Fruit fly (Drosophila melanogaster) whole organism, embryonic: ENCODE measurements around the gene Trax.

Experiments used
- Aef1 ChIP-seq: fragments of 200-800 bp; sonication (Bioruptor generic); IDR thresholded peaks from 3 replicates; pipeline ENCODE4 v1.3.6; 2022; ENCODE audit warnings: missing biosample characterization, missing genetic modification characterization
- CG10274 ChIP-seq: fragments of 200-800 bp; sonication (Bioruptor generic); optimal IDR thresholded peaks from 3 replicates; lab custom pipeline; 2017; ENCODE audit warnings: missing biosample characterization, mild to moderate bottlenecking, missing genetic modification characterization
- CG12299 ChIP-seq: fragments of 200-800 bp; sonication (Bioruptor generic); optimal IDR thresholded peaks from 2 replicates; lab custom pipeline; 2018; ENCODE audit warnings: missing biosample characterization, mild to moderate bottlenecking, missing genetic modification characterization
- CG12744 ChIP-seq: fragments of 200-800 bp; sonication (Bioruptor generic); optimal IDR thresholded peaks from 2 replicates; lab custom pipeline; 2016; ENCODE audit warnings: missing biosample characterization, missing genetic modification characterization
- CG14050 ChIP-seq: fragments of 200-800 bp; sonication (Bioruptor generic); IDR thresholded peaks from 3 replicates; pipeline ENCODE4 v1.3.6; 2022; ENCODE audit warnings: missing biosample characterization, missing genetic modification characterization
- CG14965 ChIP-seq: fragments of 200-800 bp; sonication (Bioruptor generic); optimal IDR thresholded peaks from 2 replicates; lab custom pipeline; 2016; ENCODE audit warnings: missing biosample characterization, missing genetic modification characterization, borderline replicate concordance
- CG17385 ChIP-seq: fragments of 200-800 bp; sonication (Bioruptor generic); optimal IDR thresholded peaks from 3 replicates; lab custom pipeline; 2018; ENCODE audit warnings: missing biosample characterization, mild to moderate bottlenecking, missing genetic modification characterization
- CG17612 ChIP-seq: fragments of 200-800 bp; sonication (Bioruptor generic); IDR thresholded peaks from 2 replicates; pipeline ENCODE4 v1.3.6; 2022; ENCODE audit warnings: missing biosample characterization, missing genetic modification characterization
- CG17802 ChIP-seq: fragments of 200-800 bp; sonication (Bioruptor generic); optimal IDR thresholded peaks from 2 replicates; lab custom pipeline; 2018; ENCODE audit warnings: missing biosample characterization, mild to moderate bottlenecking, missing genetic modification characterization, moderate library complexity
- CG18476 ChIP-seq: fragments of 200-800 bp; sonication (Bioruptor generic); optimal IDR thresholded peaks from 2 replicates; lab custom pipeline; 2016; ENCODE audit warnings: missing biosample characterization, mild to moderate bottlenecking, missing genetic modification characterization
- CG18599 ChIP-seq: fragments of 200-800 bp; sonication (Bioruptor generic); optimal IDR thresholded peaks from 3 replicates; lab custom pipeline; 2017; ENCODE audit warnings: missing biosample characterization, missing genetic modification characterization, mild to moderate bottlenecking, moderate library complexity, missing genetic modification reagents
- CG2712 ChIP-seq: fragments of 200-800 bp; optimal IDR thresholded peaks from 3 replicates; lab custom pipeline; 2019; ENCODE audit warnings: missing biosample characterization, mild to moderate bottlenecking, missing genetic modification characterization, moderate library complexity
- CG3163 ChIP-seq: fragments of 200-800 bp; sonication (Bioruptor generic); optimal IDR thresholded peaks from 3 replicates; lab custom pipeline; 2016; ENCODE audit warnings: missing biosample characterization, missing genetic modification characterization
- CG32532 ChIP-seq: fragments of 200-800 bp; sonication (Bioruptor generic); IDR thresholded peaks from 2 replicates; pipeline ENCODE4 v1.3.6; 2022; ENCODE audit warnings: missing biosample characterization, missing genetic modification characterization
- CG6854 ChIP-seq: fragments of 200-800 bp; sonication (Bioruptor generic); optimal IDR thresholded peaks from 3 replicates; lab custom pipeline; 2017; ENCODE audit warnings: missing biosample characterization, mild to moderate bottlenecking, missing genetic modification characterization
- CG9817 ChIP-seq: fragments of 200-800 bp; sonication (Bioruptor generic); optimal IDR thresholded peaks from 2 replicates; lab custom pipeline; 2018; ENCODE audit warnings: missing biosample characterization, mild to moderate bottlenecking, missing genetic modification characterization, moderate library complexity
- CG9876 ChIP-seq: fragments of 200-800 bp; sonication (Bioruptor generic); optimal IDR thresholded peaks from 2 replicates; lab custom pipeline; 2016; ENCODE audit warnings: missing biosample characterization, missing genetic modification characterization
- Camta ChIP-seq: fragments of 200-800 bp; sonication (Bioruptor generic); optimal IDR thresholded peaks from 2 replicates; lab custom pipeline; 2016; ENCODE audit warnings: missing biosample characterization, missing genetic modification characterization
- Dip2 ChIP-seq: fragments of 200-800 bp; sonication (Bioruptor generic); IDR thresholded peaks from 2 replicates; pipeline ENCODE4 v1.3.6; 2022; ENCODE audit warnings: missing biosample characterization, missing genetic modification characterization
- Elba2 ChIP-seq: fragments of 200-800 bp; sonication (Bioruptor generic); optimal IDR thresholded peaks from 3 replicates; lab custom pipeline; 2016; ENCODE audit warnings: missing biosample characterization, missing genetic modification characterization
- Fer2 ChIP-seq: fragments of 200-800 bp; sonication (Bioruptor generic); optimal IDR thresholded peaks from 2 replicates; lab custom pipeline; 2018; ENCODE audit warnings: missing biosample characterization, mild to moderate bottlenecking, missing genetic modification characterization, moderate library complexity
- Gsc ChIP-seq: fragments of 200-800 bp; sonication (Bioruptor generic); IDR thresholded peaks from 2 replicates; pipeline ENCODE4 v1.3.6; 2022; ENCODE audit warnings: missing biosample characterization, missing genetic modification characterization
- Hey ChIP-seq: fragments of 200-800 bp; sonication (Bioruptor generic); optimal IDR thresholded peaks from 3 replicates; lab custom pipeline; 2018; ENCODE audit warnings: missing biosample characterization, mild to moderate bottlenecking, missing genetic modification characterization
- Lim3 ChIP-seq: fragments of 200-800 bp; sonication (Bioruptor generic); IDR thresholded peaks from 2 replicates; pipeline ENCODE4 v1.3.6; 2022; ENCODE audit warnings: missing biosample characterization, missing genetic modification characterization
- NC2α ChIP-seq: fragments of 200-800 bp; sonication (Bioruptor generic); optimal IDR thresholded peaks from 2 replicates; lab custom pipeline; 2016; ENCODE audit warnings: missing biosample characterization, missing genetic modification characterization
- NC2β ChIP-seq: fragments of 200-800 bp; sonication (Bioruptor generic); optimal IDR thresholded peaks from 2 replicates; lab custom pipeline; 2016; ENCODE audit warnings: missing biosample characterization, missing genetic modification characterization
- NK7.1 ChIP-seq: fragments of 200-800 bp; sonication (Bioruptor generic); optimal IDR thresholded peaks from 3 replicates; lab custom pipeline; 2016; ENCODE audit warnings: missing biosample characterization, missing genetic modification characterization
- Nf-YA ChIP-seq: fragments of 200-800 bp; sonication (Bioruptor generic); IDR thresholded peaks from 2 replicates; pipeline ENCODE4 v1.3.6; 2022; ENCODE audit warnings: missing biosample characterization, missing genetic modification characterization
- Trl ChIP-seq, 3 experiments: fragments of >200 bp in 2 of 3; fragments of 200-800 bp in 1 of 3; sonication (Bioruptor generic) in 1 of 3; optimal IDR thresholded peaks; 2 replicates in 1 of 3; 3 replicates in 2 of 3; lab custom pipeline; 2016 to 2017; ENCODE audit warnings: missing biosample characterization in 1 of 3, missing genetic modification characterization in 1 of 3
- Vsx1 ChIP-seq: fragments of 200-800 bp; sonication (Bioruptor generic); optimal IDR thresholded peaks from 2 replicates; lab custom pipeline; 2017; ENCODE audit warnings: missing biosample characterization, mild to moderate bottlenecking, missing genetic modification characterization, missing genetic modification reagents
- ac ChIP-seq: fragments of 200-800 bp; sonication (Bioruptor generic); optimal IDR thresholded peaks from 3 replicates; lab custom pipeline; 2017; ENCODE audit warnings: missing biosample characterization, mild to moderate bottlenecking, missing genetic modification characterization
- bab2 ChIP-seq: fragments of 200-800 bp; sonication (Bioruptor generic); optimal IDR thresholded peaks from 2 replicates; lab custom pipeline; 2016; ENCODE audit warnings: missing biosample characterization, missing genetic modification characterization
- cg ChIP-seq: fragments of 200-800 bp; sonication (Bioruptor generic); optimal IDR thresholded peaks from 3 replicates; lab custom pipeline; 2019; ENCODE audit warnings: missing biosample characterization, mild to moderate bottlenecking, missing genetic modification characterization, moderate library complexity
- gcm ChIP-seq: fragments of 200-800 bp; sonication (Bioruptor generic); optimal IDR thresholded peaks from 2 replicates; lab custom pipeline; 2019; ENCODE audit warnings: missing biosample characterization, mild to moderate bottlenecking, missing genetic modification characterization, moderate library complexity
- gt ChIP-seq: fragments of 200-800 bp; sonication (Bioruptor generic); IDR thresholded peaks from 2 replicates; pipeline ENCODE4 v1.3.6; 2022; ENCODE audit warnings: missing biosample characterization, missing genetic modification characterization
- hkb ChIP-seq, 2 experiments: fragments of 200-800 bp in 1 of 2; fragments of >200 bp in 1 of 2; sonication (Bioruptor generic) in 1 of 2; IDR thresholded peaks in 1 of 2; optimal IDR thresholded peaks in 1 of 2; 2 replicates each; pipeline versions ENCODE4 v1.3.6 to Lab custom; 2017 to 2022; ENCODE audit warnings: missing biosample characterization in 1 of 2, missing genetic modification characterization in 1 of 2
- jing ChIP-seq: fragments of 200-800 bp; sonication (Bioruptor generic); optimal IDR thresholded peaks from 2 replicates; lab custom pipeline; 2018; ENCODE audit warnings: missing biosample characterization, mild to moderate bottlenecking, missing genetic modification characterization
- nom ChIP-seq: fragments of 200-800 bp; sonication (Bioruptor generic); optimal IDR thresholded peaks from 2 replicates; lab custom pipeline; 2017; ENCODE audit warnings: missing biosample characterization, missing genetic modification characterization, mild to moderate bottlenecking, moderate library complexity, missing genetic modification reagents
- ranshi ChIP-seq: fragments of 200-800 bp; sonication (Bioruptor generic); IDR thresholded peaks from 2 replicates; pipeline ENCODE4 v1.3.6; 2022; ENCODE audit warnings: missing biosample characterization, missing genetic modification characterization
- sc ChIP-seq, 3 experiments: fragments of >200 bp in 2 of 3; fragments of 200-800 bp in 1 of 3; sonication (Bioruptor generic) in 1 of 3; optimal IDR thresholded peaks; 2 replicates in 2 of 3; 3 replicates in 1 of 3; lab custom pipeline; 2017; ENCODE audit warnings: mild to moderate bottlenecking in 1 of 3, missing biosample characterization in 1 of 3, missing genetic modification characterization in 1 of 3, missing genetic modification reagents in 1 of 3
- sima ChIP-seq: fragments of 200-800 bp; sonication (Bioruptor generic); optimal IDR thresholded peaks from 2 replicates; lab custom pipeline; 2016; ENCODE audit warnings: missing biosample characterization, missing genetic modification characterization
- sna ChIP-seq: fragments of 200-800 bp; sonication (Bioruptor generic); IDR thresholded peaks from 2 replicates; pipeline ENCODE4 v1.3.6; 2022; ENCODE audit warnings: missing biosample characterization, missing genetic modification characterization; ENCODE audit not compliant: partially characterized antibody
- sqz ChIP-seq: fragments of 200-800 bp; sonication (Bioruptor generic); optimal IDR thresholded peaks from 3 replicates; lab custom pipeline; 2018; ENCODE audit warnings: missing biosample characterization, mild to moderate bottlenecking, missing genetic modification characterization
- stc ChIP-seq: fragments of 200-800 bp; sonication (Bioruptor generic); IDR thresholded peaks from 2 replicates; pipeline ENCODE4 v1.3.6; 2022; ENCODE audit warnings: missing biosample characterization, missing genetic modification characterization
- tap ChIP-seq: fragments of 200-800 bp; optimal IDR thresholded peaks from 3 replicates; lab custom pipeline; 2019; ENCODE audit warnings: missing biosample characterization, mild to moderate bottlenecking, missing genetic modification characterization, moderate library complexity
- toy ChIP-seq: fragments of 200-800 bp; sonication (Bioruptor generic); IDR thresholded peaks from 2 replicates; pipeline ENCODE4 v1.3.6; 2022; ENCODE audit warnings: missing biosample characterization, missing genetic modification characterization
- twi ChIP-seq: fragments of 200-800 bp; optimal IDR thresholded peaks from 2 replicates; lab custom pipeline; 2019; ENCODE audit warnings: missing biosample characterization, mild to moderate bottlenecking, missing genetic modification characterization, moderate library complexity
- wek ChIP-seq: fragments of 200-800 bp; sonication (Bioruptor generic); optimal IDR thresholded peaks from 3 replicates; lab custom pipeline; 2018; ENCODE audit warnings: missing biosample characterization, mild to moderate bottlenecking, missing genetic modification characterization, moderate library complexity
- zf30C ChIP-seq: fragments of 200-800 bp; sonication (Bioruptor generic); optimal IDR thresholded peaks from 3 replicates; lab custom pipeline; 2018; ENCODE audit warnings: missing biosample characterization, mild to moderate bottlenecking, missing genetic modification characterization

Gene Trax

DNA sequence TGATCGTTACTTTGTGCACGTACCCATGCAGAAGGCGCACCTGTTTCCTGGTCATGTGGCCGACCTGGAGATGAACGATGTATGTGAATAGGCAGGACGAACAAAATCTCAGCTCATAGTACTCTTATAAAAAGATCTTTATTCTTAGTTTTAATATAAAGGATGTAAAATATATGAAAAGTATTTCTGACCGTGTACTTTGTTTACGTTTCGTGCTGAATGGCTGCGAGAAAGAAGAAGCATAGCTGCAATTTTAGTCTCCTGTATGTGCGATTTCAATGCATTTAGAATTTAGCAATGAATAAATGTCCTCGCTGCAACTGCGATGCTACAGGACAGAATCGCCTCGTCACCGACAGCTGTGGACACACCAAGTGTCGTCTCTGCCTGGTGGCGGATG lies 13.7 kb upstream of the Trax start, which contains the start of the genes CG42726 and CG42727 (continued):
- TF ChIP-seq Vsx1 (GFP tag; lab: Kevin White, UChicago) (no peak), gt (GFP tag; lab: Robert Waterston, UW) (no peak), Aef1 (GFP tag; lab: Robert Waterston, UW) (no peak), sna (GFP tag; lab: Robert Waterston, UW) (no peak), sc (optimal IDR thresholded peaks at IDR 0.05; lab: Kevin White, UChicago) (no peak), sc (GFP tag; optimal IDR thresholded peaks at IDR 0.05; lab: Kevin White, UChicago) (no peak), jing (GFP tag; lab: Kevin White, UChicago) (no peak), Elba2 (no peak), CG9817 (tag; lab: Kevin White, UChicago) (peak; percentile 40), bab2 (no peak), sqz (GFP tag; lab: Kevin White, UChicago) (no peak), CG12299 (tag; lab: Kevin White, UChicago) (no peak), CG17385 (GFP tag; lab: Kevin White, UChicago) (peak; percentile 96), ac (GFP tag; lab: Kevin White, UChicago) (no peak), twi (tag; lab: Kevin White, UChicago) (no peak), Lim3 (GFP tag; lab: Robert Waterston, UW) (no peak), wek (GFP tag; lab: Kevin White, UChicago) (no peak), Nf-YA (GFP tag; lab: Robert Waterston, UW) (no peak), nom (GFP tag; lab: Kevin White, UChicago) (no peak), Hey (tag; lab: Kevin White, UChicago) (no peak), ranshi (GFP tag; lab: Robert Waterston, UW) (peak; percentile 41; the same call in 1 of the 2 replicates), Trl (optimal IDR thresholded peaks at IDR 0.05; lab: Kevin White, UChicago) (no peak), Trl (GFP tag; optimal IDR thresholded peaks at IDR 0.05; lab: Kevin White, UChicago) (no peak)

DNA sequence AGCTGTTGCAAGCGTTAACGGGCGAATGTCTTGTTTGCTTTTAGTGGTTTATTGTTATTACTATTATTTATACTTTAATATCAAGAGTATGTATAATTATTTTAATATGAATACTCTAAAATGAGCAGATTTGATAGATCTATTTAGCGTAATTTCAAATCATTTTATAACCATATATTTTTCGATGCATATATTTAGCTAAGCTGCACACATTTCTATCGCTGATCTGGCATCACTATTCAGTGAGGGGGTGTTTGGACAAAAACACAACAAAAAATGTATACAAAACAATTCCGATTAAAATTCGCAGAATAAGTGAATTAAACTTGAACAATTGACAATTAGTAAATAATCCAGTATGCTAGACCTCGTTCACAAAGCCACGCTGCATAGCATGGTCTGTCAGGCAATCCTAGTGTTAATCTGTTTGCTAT lies 10.5 kb upstream of the Trax start, which contains the start of the genes Trs33 and Tmtc4:
TSS of gene Trs33 (minus strand) at position 3 of the 434 bp plus-strand sequence.
TSS of gene Tmtc4 (plus strand) at position 233 of the 434 bp plus-strand sequence.
- TF ChIP-seq cg (GFP tag; lab: Kevin White, UChicago) = no peak
- TF ChIP-seq stc (GFP tag; lab: Robert Waterston, UW) = no peak
- no peak for TF ChIP-seq NC2α
- no peak for TF ChIP-seq CG9876 (GFP tag; lab: Kevin White, UChicago)
- TF ChIP-seq CG18599 (GFP tag; lab: Kevin White, UChicago) = peak; percentile 37
- TF ChIP-seq CG3163 (GFP tag; lab: Kevin White, UChicago) = no peak
- no peak for TF ChIP-seq CG12744 (GFP tag; lab: Kevin White, UChicago)
- TF ChIP-seq CG32532 (GFP tag; lab: Robert Waterston, UW) = peak; percentile 19; the same call in 1 of the 2 replicates
- no peak for TF ChIP-seq toy
- no peak for TF ChIP-seq CG18476 (GFP tag; lab: Kevin White, UChicago)
- TF ChIP-seq sna (GFP tag; lab: Robert Waterston, UW) = no peak
- TF ChIP-seq hkb (optimal IDR thresholded peaks at IDR 0.05; lab: Kevin White, UChicago) = no peak
- no peak for TF ChIP-seq hkb (GFP tag; IDR thresholded peaks at IDR 0.05; lab: Robert Waterston, UW)
- no peak for TF ChIP-seq Dip2 (GFP tag; lab: Robert Waterston, UW)
- TF ChIP-seq NC2β (GFP tag; lab: Kevin White, UChicago) = no peak
- no peak for TF ChIP-seq CG14965 (GFP tag; lab: Kevin White, UChicago)
- peak; percentile 66 for TF ChIP-seq CG2712
- TF ChIP-seq sima (GFP tag; lab: Kevin White, UChicago) = no peak
- peak; percentile 53 for TF ChIP-seq CG9817 (tag; lab: Kevin White, UChicago)
- TF ChIP-seq Camta = no peak
- no peak for TF ChIP-seq CG6854
- TF ChIP-seq Gsc (GFP tag; lab: Robert Waterston, UW) = no peak
- TF ChIP-seq CG17612 (GFP tag; lab: Robert Waterston, UW) = no peak
- TF ChIP-seq NK7.1 (GFP tag; lab: Kevin White, UChicago) = no peak
- TF ChIP-seq Fer2 = peak; percentile 17
- peak; percentile 35 for TF ChIP-seq zf30C
- no peak for TF ChIP-seq tap
- TF ChIP-seq CG10274 (GFP tag; lab: Kevin White, UChicago) = no peak
- no peak for TF ChIP-seq CG17802 (tag; lab: Kevin White, UChicago)
- TF ChIP-seq Lim3 (GFP tag; lab: Robert Waterston, UW) = no peak
- no peak for TF ChIP-seq CG14050
- peak; percentile 48 for TF ChIP-seq gcm (GFP tag; lab: Kevin White, UChicago)
